Worm (Caenorhabditis elegans) whole organism, midembryonic: Measurements from ENCODE around the gene ttr-18.

Experiments used
- T22C8.4 ChIP-seq: fragments of 200-800 bp; sonication (Bioruptor generic); IDR thresholded peaks from 2 replicates; pipeline ENCODE4 v1.3.6; 2022; ENCODE audit warnings: missing genetic modification characterization, missing compliant biosample characterization
- cog-1 ChIP-seq: sonication (generic microtip); optimal IDR thresholded peaks from 2 replicates; lab custom pipeline; 2016; ENCODE audit warnings: missing genetic modification characterization, missing compliant biosample characterization
- klf-2 ChIP-seq: fragments of 200-800 bp; sonication (Bioruptor generic); conservative IDR thresholded peaks from 2 replicates; pipeline ENCODE4 v1.3.6; 2022; ENCODE audit warnings: missing genetic modification reagents, missing genetic modification characterization, missing compliant biosample characterization
- med-1 ChIP-seq: sonication (generic microtip); optimal IDR thresholded peaks from 2 replicates; lab custom pipeline; 2017; ENCODE audit warnings: missing genetic modification characterization, mild to moderate bottlenecking, missing compliant biosample characterization, antibody characterized with exemption, missing genetic modification reagents; ENCODE audit not compliant: insufficient read depth
- tab-1 ChIP-seq: fragments of 200-800 bp; sonication (Bioruptor generic); IDR thresholded peaks from 2 replicates; pipeline ENCODE4 v1.3.6; 2022; ENCODE audit warnings: missing genetic modification characterization, missing compliant biosample characterization
- ztf-23 ChIP-seq: fragments of 200-800 bp; sonication (Bioruptor generic); IDR thresholded peaks from 2 replicates; pipeline ENCODE4 v1.3.6; 2022; ENCODE audit warnings: missing genetic modification reagents, missing genetic modification characterization, missing compliant biosample characterization
- ztf-29 ChIP-seq: fragments of 200-800 bp; sonication (Bioruptor generic); IDR thresholded peaks from 2 replicates; pipeline ENCODE4 v1.3.6; 2022; ENCODE audit warnings: missing genetic modification reagents, missing genetic modification characterization, missing compliant biosample characterization

DNA sequence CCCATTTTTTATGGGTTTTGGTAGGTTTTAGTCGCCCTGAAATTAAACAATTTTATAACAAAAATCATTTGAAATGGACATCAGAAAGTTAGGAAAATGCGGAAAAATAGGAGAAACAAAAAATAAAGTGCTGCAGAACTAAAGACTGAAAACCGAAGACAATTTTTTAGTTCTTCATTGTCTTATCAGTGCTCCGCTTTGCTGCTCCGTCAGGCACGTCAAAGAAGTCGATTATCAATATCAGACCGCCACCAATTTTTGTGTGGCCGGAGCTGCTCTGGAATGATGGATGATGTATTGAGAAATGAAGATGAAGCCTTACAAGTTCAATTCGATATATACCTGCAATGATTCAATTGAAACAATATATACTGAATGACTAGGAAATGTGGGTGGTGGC, 48.1 kb downstream of the ttr-18 start, which contains the start of gene vha-6:
- no peak for TF ChIP-seq ztf-23 (GFP tag; lab: Robert Waterston, UW)
- no peak for TF ChIP-seq ztf-29 (GFP tag; lab: Robert Waterston, UW)
- no peak for TF ChIP-seq T22C8.4 (GFP tag; lab: Robert Waterston, UW)
- TF ChIP-seq klf-2 = no peak
- TF ChIP-seq tab-1 = no peak
- no peak for TF ChIP-seq cog-1 (tag; lab: Kevin White, UChicago)
- no peak for TF ChIP-seq med-1
